Fruit fly (Drosophila melanogaster): ENCODE data around the gene CG17672.

Gene CG17672

dm6 chr3L:13017803-13018324 is 10.9 kb upstream of the CG17672 start, which contains the start of the genes mRpL20 and Icmt (continued):
- peak; percentile 95 for TF ChIP-seq dsx (GFP tag; optimal IDR thresholded peaks at IDR 0.05; ENCODE audit: poor library complexity, severe bottlenecking)
- TF ChIP-seq Eip75B (GFP tag; optimal IDR thresholded peaks at IDR 0.05) = peak; percentile 88
- peak; percentile 90 for TF ChIP-seq CG1621 (tag; optimal IDR thresholded peaks at IDR 0.05)
- TF ChIP-seq CG9139 (GFP tag; optimal IDR thresholded peaks at IDR 0.05) = peak; percentile 73
- peak; percentile 86 for TF ChIP-seq CG11902 (GFP tag; optimal IDR thresholded peaks at IDR 0.05)
- peak; percentile 69 for TF ChIP-seq Blimp-1 (GFP tag; optimal IDR thresholded peaks at IDR 0.05)
- peak; percentile 97 for TF ChIP-seq CG10631 (GFP tag; optimal IDR thresholded peaks at IDR 0.05)
- peak; percentile 96 for TF ChIP-seq CG34406 (GFP tag; optimal IDR thresholded peaks at IDR 0.05)
- TF ChIP-seq CG4318 (GFP tag; optimal IDR thresholded peaks at IDR 0.05) = peak; percentile 84
- peak; percentile 83 for TF ChIP-seq Met (GFP tag; optimal IDR thresholded peaks at IDR 0.05)
- peak; percentile 97 for TF ChIP-seq CG6163 (GFP tag; IDR thresholded peaks at IDR 0.05)
- TF ChIP-seq cyc (GFP tag; optimal IDR thresholded peaks at IDR 0.05) = peak; percentile 76
- TF ChIP-seq CG6792 (GFP tag; optimal IDR thresholded peaks at IDR 0.05) = peak; percentile 94
- peak; percentile 94 for TF ChIP-seq svp (GFP tag)
- peak; percentile 78 for TF ChIP-seq Lpt (GFP tag; optimal IDR thresholded peaks at IDR 0.05)
- peak; percentile 91 for TF ChIP-seq net (GFP tag; optimal IDR thresholded peaks at IDR 0.05)

dm6 chr3L:13019249-13019956 is 9.4 kb upstream of the CG17672 start:
- TF ChIP-seq svp (GFP tag) = peak; percentile 78
- TF ChIP-seq CG15336 (GFP tag; IDR thresholded peaks at IDR 0.05) = no peak

dm6 chr3L:13021727-13022126 is 7.0 kb upstream of the CG17672 start:
- TF ChIP-seq Sox14 (GFP tag; optimal IDR thresholded peaks at IDR 0.05) (peak; percentile 53), cyc (GFP tag; optimal IDR thresholded peaks at IDR 0.05) (peak; percentile 60), vri (GFP tag; optimal IDR thresholded peaks at IDR 0.05) (peak; percentile 59), CG34406 (GFP tag; optimal IDR thresholded peaks at IDR 0.05) (peak; percentile 47), svp (GFP tag) (peak; percentile 97), CG3032 (tag; optimal IDR thresholded peaks at IDR 0.05) (no peak), OdsH (GFP tag; optimal IDR thresholded peaks at IDR 0.05) (peak; percentile 54), Ets21C (GFP tag; optimal IDR thresholded peaks at IDR 0.05) (peak; percentile 60), CG10631 (GFP tag; optimal IDR thresholded peaks at IDR 0.05) (peak; percentile 1), Smox (GFP tag; optimal IDR thresholded peaks at IDR 0.05) (peak; percentile 75), salr (GFP tag; optimal IDR thresholded peaks at IDR 0.05) (peak in 1 of 2 experiments; percentile 32), Eip75B (GFP tag; optimal IDR thresholded peaks at IDR 0.05) (peak; percentile 45), CG31627 (GFP tag; optimal IDR thresholded peaks at IDR 0.05) (peak; percentile 64), Hr4 (GFP tag; optimal IDR thresholded peaks at IDR 0.05) (peak; percentile 28), Gug (GFP tag; IDR thresholded peaks at IDR 0.05) (0 out of 2 replicates have a peak, but pooled peaks have one; percentile 27), Hr39 (GFP tag; optimal IDR thresholded peaks at IDR 0.05) (peak; percentile 79), ss (GFP tag; optimal IDR thresholded peaks at IDR 0.05) (no peak), lz (GFP tag; optimal IDR thresholded peaks at IDR 0.05) (peak; percentile 79), dac (GFP tag; optimal IDR thresholded peaks at IDR 0.05) (no peak), Eip78C (GFP tag) (peak; percentile 77), Blimp-1 (GFP tag; optimal IDR thresholded peaks at IDR 0.05) (no peak), CG10669 (GFP tag; optimal IDR thresholded peaks at IDR 0.05) (no peak), Eip93F (GFP tag; optimal IDR thresholded peaks at IDR 0.05) (peak; percentile 72), CG7368 (GFP tag; optimal IDR thresholded peaks at IDR 0.05) (peak; percentile 53), Lpt (GFP tag; optimal IDR thresholded peaks at IDR 0.05) (no peak), CG15336 (GFP tag; IDR thresholded peaks at IDR 0.05) (peak; percentile 23; the same call in 1 of the 2 replicates), Sox102F (GFP tag; optimal IDR thresholded peaks at IDR 0.05) (peak; percentile 80), CG16779 (tag; optimal IDR thresholded peaks at IDR 0.05) (no peak), acj6 (GFP tag; optimal IDR thresholded peaks at IDR 0.05) (peak; percentile 35), CG6808 (GFP tag; optimal IDR thresholded peaks at IDR 0.05) (no peak), net (GFP tag; optimal IDR thresholded peaks at IDR 0.05) (peak; percentile 42), achi (GFP tag; optimal IDR thresholded peaks at IDR 0.05) (peak; percentile 43), CG6276 (GFP tag; optimal IDR thresholded peaks at IDR 0.05) (no peak), CG9139 (GFP tag; optimal IDR thresholded peaks at IDR 0.05) (no peak), Hr38 (GFP tag; optimal IDR thresholded peaks at IDR 0.05) (no peak), Met (GFP tag; optimal IDR thresholded peaks at IDR 0.05) (peak; percentile 71), Ets96B (tag; optimal IDR thresholded peaks at IDR 0.05) (no peak), CG1621 (tag; optimal IDR thresholded peaks at IDR 0.05) (no peak), fd59A (GFP tag; optimal IDR thresholded peaks at IDR 0.05) (no peak)
